Worm (Caenorhabditis elegans) whole organism, L4 larva: ENCODE data around the gene marc-2.
"Not testable (repeated sequence)": the region's sequence is repeated elsewhere in the genome, so short reads cannot be mapped to it uniquely, and the experiment has no call there.

Experiments
- T26A8.4 ChIP-seq: fragments of 200-800 bp; sonication (Bioruptor generic); IDR thresholded peaks from 2 replicates; pipeline ENCODE4 v1.3.6; 2022; ENCODE audit warnings: missing genetic modification characterization, missing compliant biosample characterization
- Y48G9A.11 ChIP-seq: fragments of 200-800 bp; sonication (Bioruptor generic); IDR thresholded peaks from 2 replicates; pipeline ENCODE4 v1.3.6; 2022; ENCODE audit warnings: missing genetic modification reagents, missing genetic modification characterization, missing compliant biosample characterization
- aly-2 ChIP-seq: sonication (generic microtip); optimal IDR thresholded peaks from 2 replicates; lab custom pipeline; 2018; ENCODE audit warnings: missing biosample characterization, missing genetic modification characterization
- arid-1 ChIP-seq: fragments of 200-800 bp; sonication (Bioruptor generic); conservative IDR thresholded peaks from 2 replicates; pipeline ENCODE4 v1.3.6; 2022; ENCODE audit warnings: missing genetic modification reagents, missing genetic modification characterization, missing compliant biosample characterization
- dve-1 ChIP-seq: sonication (generic microtip); optimal IDR thresholded peaks from 2 replicates; lab custom pipeline; 2017; ENCODE audit warnings: antibody characterized with exemption, mild to moderate bottlenecking, missing genetic modification characterization, missing compliant biosample characterization; ENCODE audit not compliant: insufficient read depth
- gei-8 ChIP-seq: fragments of 200-800 bp; sonication (Bioruptor generic); optimal IDR thresholded peaks from 2 replicates; lab custom pipeline; 2018; ENCODE audit warnings: mild to moderate bottlenecking, missing genetic modification characterization, missing compliant biosample characterization
- lin-13 ChIP-seq: fragments of 150-350 bp; optimal IDR thresholded peaks from 2 replicates; lab custom pipeline; 2014; ENCODE audit warnings: missing biosample characterization, missing genetic modification reagents, missing genetic modification characterization
- nhr-11 ChIP-seq: fragments of 150-350 bp; optimal IDR thresholded peaks from 2 replicates; lab custom pipeline; 2014; ENCODE audit warnings: missing biosample characterization, missing genetic modification characterization
- snpc-4 ChIP-seq: fragments of 150-350 bp; optimal IDR thresholded peaks from 2 replicates; lab custom pipeline; 2014; ENCODE audit warnings: missing biosample characterization, missing genetic modification characterization
- unc-39 ChIP-seq: sonication (generic microtip); optimal IDR thresholded peaks from 2 replicates; lab custom pipeline; 2017; ENCODE audit warnings: missing biosample characterization, missing genetic modification characterization

DNA sequence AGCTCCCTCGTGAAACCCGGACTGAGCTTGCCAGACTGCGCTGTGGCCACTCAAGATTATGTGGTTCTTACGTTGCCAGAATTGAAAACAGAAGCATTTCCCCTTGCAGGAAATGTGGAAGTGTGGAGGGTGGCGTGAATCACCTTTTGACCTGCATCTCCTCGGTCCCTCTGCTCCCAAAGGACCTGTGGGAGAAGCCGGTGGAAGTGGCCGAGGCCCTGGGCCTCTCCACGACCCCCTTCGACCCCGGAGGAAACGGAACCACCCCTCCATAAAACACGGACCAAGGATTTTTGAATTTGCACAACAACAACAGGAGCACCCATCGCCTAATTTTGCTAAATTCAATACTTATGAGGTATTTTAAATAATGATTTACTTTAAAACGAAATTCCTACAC, 23.1 kb downstream of the marc-2 start:
- TF ChIP-seq T26A8.4 (GFP tag; lab: Robert Waterston, UW); arid-1; aly-2 (tag; lab: Kevin White, UChicago); snpc-4 (tag; lab: Kevin White, UChicago); Y48G9A.11; lin-13 (GFP tag; lab: Kevin White, UChicago); gei-8 (GFP tag; lab: Kevin White, UChicago); nhr-11; unc-39 (tag; lab: Kevin White, UChicago); dve-1 (tag; lab: Kevin White, UChicago): not testable (repeated sequence)
